Worm (Caenorhabditis elegans) whole organism, early embryonic: Measurements from ENCODE around the gene fbxb-64.

Experiments
- B0310.2 ChIP-seq: sonication (generic microtip); optimal IDR thresholded peaks from 2 replicates; lab custom pipeline; 2016; ENCODE audit warnings: mild to moderate bottlenecking, missing genetic modification characterization, missing compliant biosample characterization
- F13C5.2 ChIP-seq: sonication (generic microtip); optimal IDR thresholded peaks from 2 replicates; lab custom pipeline; 2017; ENCODE audit warnings: mild to moderate bottlenecking, missing genetic modification characterization, inconsistent platforms, missing compliant biosample characterization
- ama-1 ChIP-seq: fragments of 150-350 bp; optimal IDR thresholded peaks from 2 replicates; lab custom pipeline; 2014
- ceh-13 ChIP-seq: fragments of 200-800 bp; sonication (Bioruptor generic); optimal IDR thresholded peaks from 2 replicates; lab custom pipeline; 2018; ENCODE audit warnings: mild to moderate bottlenecking, missing genetic modification characterization, missing compliant biosample characterization
- ceh-36 ChIP-seq: sonication (generic microtip); optimal IDR thresholded peaks from 2 replicates; lab custom pipeline; 2016; ENCODE audit warnings: missing genetic modification characterization, inconsistent platforms, missing compliant biosample characterization
- flt-1 ChIP-seq: fragments of 200-800 bp; sonication (Bioruptor generic); IDR thresholded peaks from 2 replicates; pipeline ENCODE4 v1.3.6; 2022; ENCODE audit warnings: missing genetic modification characterization, missing compliant biosample characterization
- hmg-4 ChIP-seq: fragments of 200-800 bp; sonication (Bioruptor generic); optimal IDR thresholded peaks from 2 replicates; lab custom pipeline; 2018; ENCODE audit warnings: mild to moderate bottlenecking, missing genetic modification characterization, missing compliant biosample characterization
- hnd-1 ChIP-seq: sonication (generic microtip); optimal IDR thresholded peaks from 2 replicates; lab custom pipeline; 2016; ENCODE audit warnings: missing genetic modification characterization, missing compliant biosample characterization
- scrt-1 ChIP-seq: fragments of 200-800 bp; sonication (Bioruptor generic); IDR thresholded peaks from 2 replicates; pipeline ENCODE4 v1.3.6; 2022; ENCODE audit warnings: missing genetic modification characterization, missing compliant biosample characterization
- sea-1 ChIP-seq: fragments of 200-800 bp; sonication (Bioruptor generic); conservative IDR thresholded peaks from 2 replicates; pipeline ENCODE4 v1.3.6; 2022; ENCODE audit warnings: missing genetic modification characterization, missing compliant biosample characterization
- tbx-37 ChIP-seq: fragments of 200-800 bp; sonication (Bioruptor generic); conservative IDR thresholded peaks from 2 replicates; pipeline ENCODE4 v1.3.6; 2022; ENCODE audit warnings: missing genetic modification reagents, missing genetic modification characterization, missing compliant biosample characterization

DNA sequence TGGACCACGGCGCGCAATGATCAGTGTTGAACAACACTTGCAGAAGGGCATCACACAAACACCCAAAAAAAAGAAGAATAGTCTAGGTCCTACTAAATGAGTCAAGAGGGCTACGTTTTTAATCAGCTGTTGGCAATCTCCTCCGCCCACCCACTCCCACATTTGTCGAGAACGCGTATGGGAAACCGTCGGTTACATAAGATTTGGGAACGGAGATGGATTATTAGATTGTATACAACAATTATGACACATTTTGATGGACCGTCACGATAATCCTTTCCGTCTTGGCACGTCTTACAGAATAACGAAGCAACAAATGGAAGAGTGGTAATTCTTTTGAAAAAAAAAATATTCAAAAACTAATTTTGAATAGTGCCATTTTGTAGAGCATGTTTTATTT is 27.2 kb upstream of the fbxb-64 start:
- TF ChIP-seq flt-1 (GFP tag; lab: Robert Waterston, UW) (no peak), ceh-36 (tag; lab: Kevin White, UChicago) (no peak), ceh-13 (GFP tag; lab: Kevin White, UChicago) (no peak), ama-1 (lab: Kevin White, UChicago) (no peak), hmg-4 (GFP tag; lab: Kevin White, UChicago) (no peak), tbx-37 (GFP tag; lab: Robert Waterston, UW) (no peak), scrt-1 (GFP tag; lab: Robert Waterston, UW) (no peak), sea-1 (GFP tag; lab: Robert Waterston, UW) (no peak), F13C5.2 (no peak), hnd-1 (tag; lab: Kevin White, UChicago) (no peak), B0310.2 (no peak)
